Fruit fly (Drosophila melanogaster): ENCODE results near the gene Eig71Eh.

DNA sequence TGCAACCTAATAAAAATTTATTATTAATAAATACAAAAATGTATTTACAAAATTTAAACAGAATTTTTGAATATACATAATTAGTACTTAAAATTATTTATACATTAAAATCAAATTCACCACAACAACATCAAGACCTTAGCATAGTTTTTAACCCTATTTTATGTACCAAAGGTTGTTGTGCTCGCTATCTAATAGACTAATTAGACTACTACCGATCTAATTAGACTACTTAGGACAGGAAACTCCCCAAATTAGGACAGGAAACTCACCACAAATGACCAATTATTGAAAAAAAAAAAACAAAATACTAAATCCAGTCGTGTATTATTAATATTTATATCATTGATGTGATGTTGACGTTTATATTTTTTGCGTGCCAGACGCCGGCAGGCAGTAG lies 22.3 kb downstream of the Eig71Eh start:
- TF ChIP-seq Myc (optimal IDR thresholded peaks at IDR 0.05) (no peak), Sin3A (optimal IDR thresholded peaks at IDR 0.05) (no peak), h (optimal IDR thresholded peaks at IDR 0.05) (no peak), insv (optimal IDR thresholded peaks at IDR 0.05) (no peak)

Data from Kc167 (cell line).